Fruit fly (Drosophila melanogaster) whole organism, embryonic: Measurements from ENCODE around the gene CG15046.
A peak's percentile ranks its signal among the peaks of the same experiment; 100 is the strongest.

Experiments used
- ATbp ChIP-seq: fragments of 200-800 bp; sonication (Bioruptor generic); optimal IDR thresholded peaks from 2 replicates; lab custom pipeline; 2017; ENCODE audit warnings: missing biosample characterization, mild to moderate bottlenecking, missing genetic modification characterization, missing genetic modification reagents
- Aef1 ChIP-seq: fragments of 200-800 bp; sonication (Bioruptor generic); IDR thresholded peaks from 3 replicates; pipeline ENCODE4 v1.3.6; 2022; ENCODE audit warnings: missing biosample characterization, missing genetic modification characterization
- CG11560 ChIP-seq: fragments of 200-800 bp; sonication (Bioruptor generic); IDR thresholded peaks from 3 replicates; pipeline ENCODE4 v1.3.6; 2022; ENCODE audit warnings: missing biosample characterization, missing genetic modification characterization
- CG12071 ChIP-seq: fragments of 200-800 bp; sonication (Bioruptor generic); optimal IDR thresholded peaks from 3 replicates; lab custom pipeline; 2018; ENCODE audit warnings: missing biosample characterization, mild to moderate bottlenecking, missing genetic modification characterization
- CG1529 ChIP-seq: fragments of 200-800 bp; sonication (Bioruptor generic); optimal IDR thresholded peaks from 3 replicates; lab custom pipeline; 2018; ENCODE audit warnings: missing biosample characterization, missing genetic modification characterization
- CG1602 ChIP-seq: fragments of 200-800 bp; sonication (Bioruptor generic); optimal IDR thresholded peaks from 3 replicates; lab custom pipeline; 2016; ENCODE audit warnings: missing biosample characterization, missing genetic modification characterization
- CG17385 ChIP-seq: fragments of 200-800 bp; sonication (Bioruptor generic); optimal IDR thresholded peaks from 3 replicates; lab custom pipeline; 2018; ENCODE audit warnings: missing biosample characterization, mild to moderate bottlenecking, missing genetic modification characterization
- CG2199 ChIP-seq: fragments of 200-800 bp; sonication (Bioruptor generic); IDR thresholded peaks from 3 replicates; pipeline ENCODE4 v1.3.6; 2022; ENCODE audit warnings: missing biosample characterization, missing genetic modification characterization
- CG31224 ChIP-seq: fragments of 200-800 bp; sonication (Bioruptor generic); IDR thresholded peaks from 2 replicates; pipeline ENCODE4 v1.3.6; 2022; ENCODE audit warnings: missing biosample characterization, missing genetic modification characterization
- CG34376 ChIP-seq: fragments of 200-800 bp; sonication (Bioruptor generic); optimal IDR thresholded peaks from 2 replicates; lab custom pipeline; 2018; ENCODE audit warnings: missing biosample characterization, mild to moderate bottlenecking, missing genetic modification characterization
- CG34422 ChIP-seq: fragments of 200-800 bp; sonication (Bioruptor generic); IDR thresholded peaks from 3 replicates; pipeline ENCODE4 v1.3.6; 2022; ENCODE audit warnings: missing biosample characterization, missing genetic modification characterization
- CG3838 ChIP-seq: fragments of 200-800 bp; sonication (Bioruptor generic); optimal IDR thresholded peaks from 3 replicates; lab custom pipeline; 2016; ENCODE audit warnings: missing biosample characterization, missing genetic modification characterization
- CG42726 ChIP-seq: fragments of 200-800 bp; sonication (Bioruptor generic); IDR thresholded peaks from 2 replicates; pipeline ENCODE4 v1.3.6; 2022; ENCODE audit warnings: missing biosample characterization, missing genetic modification characterization; ENCODE audit not compliant: partially characterized antibody
- CG4360 ChIP-seq: fragments of 200-800 bp; sonication (Bioruptor generic); IDR thresholded peaks from 2 replicates; pipeline ENCODE4 v1.3.6; 2022; ENCODE audit warnings: missing biosample characterization, missing genetic modification characterization
- CG43689 ChIP-seq: fragments of 200-800 bp; sonication (Bioruptor generic); IDR thresholded peaks from 2 replicates; pipeline ENCODE4 v1.3.6; 2022; ENCODE audit warnings: missing biosample characterization, missing genetic modification characterization
- CG6272 ChIP-seq: fragments of 200-800 bp; sonication (Bioruptor generic); IDR thresholded peaks from 2 replicates; pipeline ENCODE4 v1.3.6; 2022; ENCODE audit warnings: missing biosample characterization, missing genetic modification characterization
- CG6689 ChIP-seq: fragments of 200-800 bp; sonication (Bioruptor generic); IDR thresholded peaks from 2 replicates; pipeline ENCODE4 v1.3.6; 2022; ENCODE audit warnings: missing biosample characterization, missing genetic modification characterization
- CG6791 ChIP-seq: fragments of 200-800 bp; sonication (Bioruptor generic); IDR thresholded peaks from 3 replicates; pipeline ENCODE4 v1.3.6; 2022; ENCODE audit warnings: missing biosample characterization, missing genetic modification characterization; ENCODE audit not compliant: partially characterized antibody
- CG7357 ChIP-seq: fragments of 200-800 bp; sonication (Bioruptor generic); IDR thresholded peaks from 3 replicates; pipeline ENCODE4 v1.3.6; 2022; ENCODE audit warnings: missing biosample characterization, missing genetic modification characterization
- CG7839 ChIP-seq: fragments of 200-800 bp; sonication (Bioruptor generic); optimal IDR thresholded peaks from 3 replicates; lab custom pipeline; 2018; ENCODE audit warnings: missing biosample characterization, mild to moderate bottlenecking, missing genetic modification characterization, moderate library complexity
- CG9876 ChIP-seq: fragments of 200-800 bp; sonication (Bioruptor generic); optimal IDR thresholded peaks from 2 replicates; lab custom pipeline; 2016; ENCODE audit warnings: missing biosample characterization, missing genetic modification characterization
- Dp ChIP-seq: fragments of 200-800 bp; sonication (Bioruptor generic); optimal IDR thresholded peaks from 2 replicates; lab custom pipeline; 2018; ENCODE audit warnings: missing biosample characterization, mild to moderate bottlenecking, missing genetic modification characterization, moderate library complexity
- Eip74EF ChIP-seq, 2 experiments: fragments of 200-800 bp in 1 of 2; fragments of >200 bp in 1 of 2; sonication (Bioruptor generic) in 1 of 2; optimal IDR thresholded peaks; 2 replicates each; lab custom pipeline; 2017 to 2019; ENCODE audit warnings: missing biosample characterization in 2 of 2, missing genetic modification characterization in 2 of 2, mild to moderate bottlenecking in 1 of 2, moderate library complexity in 1 of 2
- Gsc ChIP-seq: fragments of 200-800 bp; sonication (Bioruptor generic); IDR thresholded peaks from 2 replicates; pipeline ENCODE4 v1.3.6; 2022; ENCODE audit warnings: missing biosample characterization, missing genetic modification characterization
- H2.0 ChIP-seq: fragments of 200-800 bp; sonication (Bioruptor generic); IDR thresholded peaks from 2 replicates; pipeline ENCODE4 v1.3.6; 2022; ENCODE audit warnings: missing biosample characterization, missing genetic modification characterization
- HLH54F ChIP-seq: fragments of 200-800 bp; sonication (Bioruptor generic); optimal IDR thresholded peaks from 3 replicates; lab custom pipeline; 2016; ENCODE audit warnings: missing biosample characterization, missing genetic modification characterization
- HLHmδ ChIP-seq: fragments of 200-800 bp; sonication (Bioruptor generic); optimal IDR thresholded peaks from 2 replicates; lab custom pipeline; 2018; ENCODE audit warnings: missing biosample characterization, mild to moderate bottlenecking, missing genetic modification characterization, moderate library complexity
- Hey ChIP-seq: fragments of 200-800 bp; sonication (Bioruptor generic); optimal IDR thresholded peaks from 3 replicates; lab custom pipeline; 2018; ENCODE audit warnings: missing biosample characterization, mild to moderate bottlenecking, missing genetic modification characterization
- Hr3 ChIP-seq: fragments of 200-800 bp; sonication (Bioruptor generic); optimal IDR thresholded peaks from 3 replicates; lab custom pipeline; 2016; ENCODE audit warnings: missing biosample characterization, missing genetic modification characterization
- MESR4 ChIP-seq: fragments of 200-800 bp; sonication (Bioruptor generic); optimal IDR thresholded peaks from 2 replicates; lab custom pipeline; 2018; ENCODE audit warnings: missing biosample characterization, mild to moderate bottlenecking, missing genetic modification characterization, moderate library complexity
- Oaz ChIP-seq: fragments of 200-800 bp; sonication (Bioruptor generic); IDR thresholded peaks from 2 replicates; pipeline ENCODE4 v1.3.6; 2022; ENCODE audit warnings: missing biosample characterization, missing genetic modification characterization
- Poxn ChIP-seq: fragments of 200-800 bp; sonication (Bioruptor generic); IDR thresholded peaks from 2 replicates; pipeline ENCODE4 v1.3.6; 2022; ENCODE audit warnings: missing biosample characterization, missing genetic modification characterization
- Rfx ChIP-seq: fragments of 200-800 bp; sonication (Bioruptor generic); IDR thresholded peaks from 2 replicates; pipeline ENCODE4 v1.3.6; 2022; ENCODE audit warnings: missing biosample characterization, missing genetic modification characterization
- Trl ChIP-seq, 3 experiments: fragments of >200 bp in 2 of 3; fragments of 200-800 bp in 1 of 3; sonication (Bioruptor generic) in 1 of 3; optimal IDR thresholded peaks; 2 replicates in 1 of 3; 3 replicates in 2 of 3; lab custom pipeline; 2016 to 2017; ENCODE audit warnings: missing biosample characterization in 1 of 3, missing genetic modification characterization in 1 of 3
- Usf ChIP-seq: fragments of 200-800 bp; sonication (Bioruptor generic); optimal IDR thresholded peaks from 2 replicates; lab custom pipeline; 2017; ENCODE audit warnings: missing genotype, missing biosample characterization, missing genetic modification characterization
- Xrp1 ChIP-seq: fragments of 200-800 bp; sonication (Bioruptor generic); IDR thresholded peaks from 2 replicates; pipeline ENCODE4 v1.3.6; 2022; ENCODE audit warnings: missing biosample characterization, missing genetic modification characterization
- ac ChIP-seq: fragments of 200-800 bp; sonication (Bioruptor generic); optimal IDR thresholded peaks from 3 replicates; lab custom pipeline; 2017; ENCODE audit warnings: missing biosample characterization, mild to moderate bottlenecking, missing genetic modification characterization
- bbx ChIP-seq: fragments of 200-800 bp; sonication (Bioruptor generic); IDR thresholded peaks from 2 replicates; pipeline ENCODE4 v1.3.6; 2022; ENCODE audit warnings: missing biosample characterization, missing genetic modification characterization; ENCODE audit not compliant: partially characterized antibody
- dati ChIP-seq: fragments of 200-800 bp; sonication (Bioruptor generic); IDR thresholded peaks from 2 replicates; pipeline ENCODE4 v1.3.6; 2022; ENCODE audit warnings: missing biosample characterization, missing genetic modification characterization
- fu2 ChIP-seq: fragments of 200-800 bp; sonication (Bioruptor generic); optimal IDR thresholded peaks from 2 replicates; lab custom pipeline; 2016; ENCODE audit warnings: missing biosample characterization, missing genetic modification characterization
- gfzf ChIP-seq: fragments of 200-800 bp; sonication (Bioruptor generic); optimal IDR thresholded peaks from 2 replicates; lab custom pipeline; 2016; ENCODE audit warnings: missing biosample characterization, mild to moderate bottlenecking, missing genetic modification characterization, moderate library complexity
- gsb-n ChIP-seq: fragments of 200-800 bp; sonication (Bioruptor generic); optimal IDR thresholded peaks from 3 replicates; lab custom pipeline; 2018; ENCODE audit warnings: missing biosample characterization, mild to moderate bottlenecking, missing genetic modification characterization
- her ChIP-seq: fragments of 200-800 bp; sonication (Bioruptor generic); optimal IDR thresholded peaks from 2 replicates; lab custom pipeline; 2016; ENCODE audit warnings: missing biosample characterization, missing genetic modification characterization
- knrl ChIP-seq: fragments of 200-800 bp; sonication (Bioruptor generic); IDR thresholded peaks from 3 replicates; pipeline ENCODE4 v1.3.6; 2022; ENCODE audit warnings: missing biosample characterization, missing genetic modification characterization; ENCODE audit not compliant: partially characterized antibody
- lilli ChIP-seq: fragments of 200-800 bp; sonication (Bioruptor generic); optimal IDR thresholded peaks from 3 replicates; lab custom pipeline; 2016; ENCODE audit warnings: missing biosample characterization, missing genetic modification characterization
- nau ChIP-seq: fragments of 200-800 bp; sonication (Bioruptor generic); optimal IDR thresholded peaks from 3 replicates; lab custom pipeline; 2017; ENCODE audit warnings: missing biosample characterization, mild to moderate bottlenecking, missing genetic modification characterization, missing genetic modification reagents
- otp ChIP-seq: fragments of 200-800 bp; sonication (Bioruptor generic); IDR thresholded peaks from 3 replicates; pipeline ENCODE4, ENCODE4 v1.3.6; 2022; ENCODE audit warnings: missing biosample characterization, missing genetic modification characterization
- pho ChIP-seq: fragments of 200-800 bp; sonication (Bioruptor generic); optimal IDR thresholded peaks from 2 replicates; lab custom pipeline; 2016; ENCODE audit warnings: missing biosample characterization, missing genetic modification characterization
- slbo ChIP-seq: fragments of 200-800 bp; sonication (Bioruptor generic); IDR thresholded peaks from 2 replicates; pipeline ENCODE4 v1.3.6; 2022; ENCODE audit warnings: missing biosample characterization, missing genetic modification characterization
- ttk ChIP-seq: fragments of 200-800 bp; sonication (Bioruptor generic); IDR thresholded peaks from 2 replicates; pipeline ENCODE4 v2.1.2; 2022; ENCODE audit warnings: missing biosample characterization, missing genetic modification characterization
- usp ChIP-seq: fragments of >200 bp; optimal IDR thresholded peaks from 2 replicates; lab custom pipeline; 2017; ENCODE audit warnings: missing biosample characterization, missing genetic modification characterization

CG15046 gene

dm6 chrX:18515988-18516541 is 26.6 kb upstream of the CG15046 start (continued):
- TF ChIP-seq CG4360 (GFP tag; lab: Robert Waterston, UW), result no peak
- no peak for TF ChIP-seq Usf (GFP tag; lab: Kevin White, UChicago)
- TF ChIP-seq her (GFP tag; lab: Kevin White, UChicago), result no peak
- no peak for TF ChIP-seq lilli
- no peak for TF ChIP-seq CG9876 (GFP tag; lab: Kevin White, UChicago)
- no peak for TF ChIP-seq CG3838 (GFP tag; lab: Kevin White, UChicago)
- TF ChIP-seq HLHmδ (GFP tag; lab: Kevin White, UChicago), result no peak
- no peak for TF ChIP-seq CG1529
- TF ChIP-seq gfzf, result no peak
- no peak for TF ChIP-seq Hr3 (GFP tag; lab: Kevin White, UChicago)
- peak; percentile 45; the same call in 1 of the 2 replicates for TF ChIP-seq slbo (GFP tag; lab: Robert Waterston, UW)
- no peak for TF ChIP-seq Gsc
- no peak for TF ChIP-seq CG7357 (GFP tag; lab: Robert Waterston, UW)
- TF ChIP-seq CG31224 (GFP tag; lab: Robert Waterston, UW), result no peak
- TF ChIP-seq Oaz, result no peak
- peak; percentile 10 for TF ChIP-seq CG17385 (GFP tag; lab: Kevin White, UChicago)
- TF ChIP-seq CG6689 (GFP tag; lab: Robert Waterston, UW), result no peak
- TF ChIP-seq Poxn (GFP tag; lab: Robert Waterston, UW), result no peak
- TF ChIP-seq HLH54F (GFP tag; lab: Kevin White, UChicago), result peak; percentile 23
- TF ChIP-seq MESR4 (GFP tag; lab: Kevin White, UChicago), result no peak
- no peak for TF ChIP-seq Trl (optimal IDR thresholded peaks at IDR 0.05; lab: Kevin White, UChicago)
- peak; percentile 8 for TF ChIP-seq Trl (GFP tag; optimal IDR thresholded peaks at IDR 0.05; lab: Kevin White, UChicago)
- no peak for TF ChIP-seq CG11560 (tag; lab: Robert Waterston, UW)
- TF ChIP-seq dati (GFP tag; lab: Robert Waterston, UW), result no peak
- TF ChIP-seq nau (GFP tag; lab: Kevin White, UChicago), result no peak
- TF ChIP-seq H2.0 (GFP tag; lab: Robert Waterston, UW), result no peak
- TF ChIP-seq CG12071 (GFP tag; lab: Kevin White, UChicago), result no peak
- no peak for TF ChIP-seq CG43689 (GFP tag; lab: Robert Waterston, UW)
- TF ChIP-seq Aef1 (GFP tag; lab: Robert Waterston, UW), result peak; percentile 23; the same call in 1 of the 3 replicates
- no peak for TF ChIP-seq Dp (GFP tag; lab: Kevin White, UChicago)
- TF ChIP-seq fu2 (GFP tag; lab: Kevin White, UChicago), result no peak
- peak; percentile 39 for TF ChIP-seq gsb-n
- no peak for TF ChIP-seq ATbp (GFP tag; lab: Kevin White, UChicago)
- 0 out of 3 replicates have a peak, but pooled peaks have one; percentile 6 for TF ChIP-seq CG34422
- TF ChIP-seq CG34376 (GFP tag; lab: Kevin White, UChicago), result no peak
- no peak for TF ChIP-seq otp (GFP tag; lab: Robert Waterston, UW)
- TF ChIP-seq Hey (tag; lab: Kevin White, UChicago), result no peak
- TF ChIP-seq ttk, result no peak
- no peak for TF ChIP-seq CG6272
- no peak for TF ChIP-seq bbx (GFP tag; lab: Robert Waterston, UW)
- TF ChIP-seq Xrp1 (GFP tag; lab: Robert Waterston, UW), result no peak
- TF ChIP-seq CG7839, result no peak
- peak; percentile 53 for TF ChIP-seq Rfx (GFP tag; lab: Robert Waterston, UW)
- TF ChIP-seq CG2199 (GFP tag; lab: Robert Waterston, UW), result 0 out of 3 replicates have a peak, but pooled peaks have one; percentile 39
- TF ChIP-seq pho, result no peak
- TF ChIP-seq CG1602 (GFP tag; lab: Kevin White, UChicago), result no peak
- TF ChIP-seq usp (GFP tag; lab: Kevin White, UChicago), result no peak
- TF ChIP-seq ac (GFP tag; lab: Kevin White, UChicago), result no peak
- no peak for TF ChIP-seq Eip74EF (GFP tag; optimal IDR thresholded peaks at IDR 0.05; lab: Kevin White, UChicago)
- no peak for TF ChIP-seq CG42726 (GFP tag; lab: Robert Waterston, UW)
- no peak for TF ChIP-seq knrl (GFP tag; lab: Robert Waterston, UW)
- no peak for TF ChIP-seq CG6791
